Worm (Caenorhabditis elegans): Measurements from ENCODE around the gene C33F10.1.

DNA sequence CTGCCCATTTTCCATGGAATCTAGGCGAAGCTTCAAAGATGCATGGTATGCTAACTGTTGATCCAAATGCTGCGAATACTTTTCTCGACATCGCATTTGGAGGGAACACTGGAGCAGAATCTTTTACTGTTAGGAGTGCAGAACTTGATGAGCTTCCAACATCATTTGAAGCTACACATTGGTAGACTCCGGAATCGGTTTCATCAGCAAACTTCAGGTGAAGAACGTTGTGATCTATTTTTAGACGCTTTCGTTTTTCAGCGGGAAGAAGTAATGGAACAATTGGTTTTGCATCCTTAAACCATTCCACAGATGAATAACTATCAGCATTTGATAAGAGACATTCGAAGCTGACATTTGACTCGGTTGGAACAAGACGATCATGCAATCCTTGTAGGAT is 34.3 kb upstream of the C33F10.1 start:
- TF ChIP-seq unc-62 (GFP tag; optimal IDR thresholded peaks at IDR 0.05), result no peak
- TF ChIP-seq nhr-11 (tag; optimal IDR thresholded peaks at IDR 0.05), result no peak
- TF ChIP-seq ZK546.5 (tag; optimal IDR thresholded peaks at IDR 0.05), result no peak
- no peak for TF ChIP-seq lin-13 (GFP tag; optimal IDR thresholded peaks at IDR 0.05)
- TF ChIP-seq R02D3.7 (tag; optimal IDR thresholded peaks at IDR 0.05), result no peak
- no peak for TF ChIP-seq snpc-4 (tag; optimal IDR thresholded peaks at IDR 0.05)
- TF ChIP-seq ama-1 (optimal IDR thresholded peaks at IDR 0.05), result no peak
- no peak for TF ChIP-seq ztf-1 (GFP tag; conservative IDR thresholded peaks at IDR 0.05)
- no peak for TF ChIP-seq blmp-1 (tag; optimal IDR thresholded peaks at IDR 0.05; ENCODE audit: insufficient read depth)
- no peak for TF ChIP-seq unc-55 (GFP tag; optimal IDR thresholded peaks at IDR 0.05)
- no peak for TF ChIP-seq elt-1 (tag; optimal IDR thresholded peaks at IDR 0.05)
- no peak for TF ChIP-seq nhr-237 (tag; optimal IDR thresholded peaks at IDR 0.05)
- no peak for TF ChIP-seq nhr-12 (tag; optimal IDR thresholded peaks at IDR 0.05)
